Fruit fly (Drosophila melanogaster) whole organism, embryonic: ENCODE results near the gene Cpsf5.
A peak's percentile ranks its signal among the peaks of the same experiment; 100 is the strongest.

ENCODE experiments used
- Bgb ChIP-seq: fragments of 200-800 bp; sonication (Bioruptor generic); IDR thresholded peaks from 2 replicates; pipeline ENCODE4 v1.3.6; 2022; ENCODE audit warnings: missing biosample characterization, missing genetic modification characterization; ENCODE audit not compliant: partially characterized antibody
- CG10321 ChIP-seq: fragments of 200-800 bp; sonication (Bioruptor generic); IDR thresholded peaks from 2 replicates; pipeline ENCODE4 v1.3.6; 2022; ENCODE audit warnings: missing biosample characterization, missing genetic modification characterization
- CG10366 ChIP-seq: fragments of 200-800 bp; sonication (Bioruptor generic); IDR thresholded peaks from 2 replicates; pipeline ENCODE4 v1.3.6; 2022; ENCODE audit warnings: missing biosample characterization, missing genetic modification characterization
- CG10431 ChIP-seq: fragments of 200-800 bp; sonication (Bioruptor generic); optimal IDR thresholded peaks from 3 replicates; lab custom pipeline; 2018; ENCODE audit warnings: missing biosample characterization, mild to moderate bottlenecking, missing genetic modification characterization
- CG10959 ChIP-seq: fragments of 200-800 bp; sonication (Bioruptor generic); IDR thresholded peaks from 2 replicates; pipeline ENCODE4 v1.3.6; 2022; ENCODE audit warnings: missing biosample characterization, missing genetic modification characterization
- CG11247 ChIP-seq: fragments of 200-800 bp; sonication (Bioruptor generic); IDR thresholded peaks from 2 replicates; pipeline ENCODE4 v1.3.6; 2022; ENCODE audit warnings: missing biosample characterization, missing genetic modification characterization
- CG12236 ChIP-seq: fragments of 200-800 bp; sonication (Bioruptor generic); optimal IDR thresholded peaks from 2 replicates; lab custom pipeline; 2016; ENCODE audit warnings: missing biosample characterization, missing genetic modification characterization
- CG12744 ChIP-seq: fragments of 200-800 bp; sonication (Bioruptor generic); optimal IDR thresholded peaks from 2 replicates; lab custom pipeline; 2016; ENCODE audit warnings: missing biosample characterization, missing genetic modification characterization
- CG13287 ChIP-seq: fragments of 200-800 bp; sonication (Bioruptor generic); IDR thresholded peaks from 2 replicates; pipeline ENCODE4 v1.3.6; 2022; ENCODE audit warnings: missing biosample characterization, missing genetic modification characterization; ENCODE audit not compliant: partially characterized antibody
- CG15514 ChIP-seq: fragments of 200-800 bp; sonication (Bioruptor generic); optimal IDR thresholded peaks from 3 replicates; lab custom pipeline; 2017; ENCODE audit warnings: missing biosample characterization, missing genetic modification characterization, mild to moderate bottlenecking, moderate library complexity, missing genetic modification reagents
- CG17328 ChIP-seq: fragments of 200-800 bp; sonication (Bioruptor generic); IDR thresholded peaks from 2 replicates; pipeline ENCODE4 v1.3.6; 2022; ENCODE audit warnings: missing biosample characterization, missing genetic modification characterization
- CG2199 ChIP-seq: fragments of 200-800 bp; sonication (Bioruptor generic); IDR thresholded peaks from 3 replicates; pipeline ENCODE4 v1.3.6; 2022; ENCODE audit warnings: missing biosample characterization, missing genetic modification characterization
- CG2202 ChIP-seq: fragments of 200-800 bp; sonication (Bioruptor generic); optimal IDR thresholded peaks from 2 replicates; lab custom pipeline; 2018; ENCODE audit warnings: missing biosample characterization, mild to moderate bottlenecking, missing genetic modification characterization
- CG32532 ChIP-seq: fragments of 200-800 bp; sonication (Bioruptor generic); IDR thresholded peaks from 2 replicates; pipeline ENCODE4 v1.3.6; 2022; ENCODE audit warnings: missing biosample characterization, missing genetic modification characterization
- CG32767 ChIP-seq: fragments of 200-800 bp; sonication (Bioruptor generic); IDR thresholded peaks from 2 replicates; pipeline ENCODE4 v1.3.6; 2022; ENCODE audit warnings: missing biosample characterization, missing genetic modification characterization
- CG33557 ChIP-seq: fragments of 200-800 bp; sonication (Bioruptor generic); optimal IDR thresholded peaks from 2 replicates; lab custom pipeline; 2019; ENCODE audit warnings: missing biosample characterization, mild to moderate bottlenecking, missing genetic modification characterization, moderate library complexity
- CG3995 ChIP-seq: fragments of 200-800 bp; sonication (Bioruptor generic); optimal IDR thresholded peaks from 3 replicates; lab custom pipeline; 2016; ENCODE audit warnings: missing biosample characterization, missing genetic modification characterization
- CG4707 ChIP-seq: fragments of 200-800 bp; sonication (Bioruptor generic); optimal IDR thresholded peaks from 2 replicates; lab custom pipeline; 2018; ENCODE audit warnings: missing biosample characterization, mild to moderate bottlenecking, missing genetic modification characterization, moderate library complexity
- CG8359 ChIP-seq: fragments of 200-800 bp; sonication (Bioruptor generic); optimal IDR thresholded peaks from 2 replicates; lab custom pipeline; 2017; ENCODE audit warnings: missing biosample characterization, mild to moderate bottlenecking, missing genetic modification characterization, borderline replicate concordance
- CG8765 ChIP-seq: fragments of 200-800 bp; sonication (Bioruptor generic); IDR thresholded peaks from 2 replicates; pipeline ENCODE4 v1.3.6; 2022; ENCODE audit warnings: missing biosample characterization, missing genetic modification characterization
- CTCF ChIP-seq: fragments of 200-800 bp; sonication (Bioruptor generic); optimal IDR thresholded peaks from 2 replicates; lab custom pipeline; 2017; ENCODE audit warnings: missing biosample characterization, mild to moderate bottlenecking, missing genetic modification characterization, moderate library complexity
- Fer1 ChIP-seq: fragments of 200-800 bp; sonication (Bioruptor generic); optimal IDR thresholded peaks from 2 replicates; lab custom pipeline; 2017; ENCODE audit warnings: missing biosample characterization, mild to moderate bottlenecking, missing genetic modification characterization
- Gsc ChIP-seq: fragments of 200-800 bp; sonication (Bioruptor generic); IDR thresholded peaks from 2 replicates; pipeline ENCODE4 v1.3.6; 2022; ENCODE audit warnings: missing biosample characterization, missing genetic modification characterization
- Mrtf ChIP-seq: fragments of 200-800 bp; sonication (Bioruptor generic); IDR thresholded peaks from 3 replicates; pipeline ENCODE4 v1.3.6; 2022; ENCODE audit warnings: missing biosample characterization, missing genetic modification characterization
- NK7.1 ChIP-seq: fragments of 200-800 bp; sonication (Bioruptor generic); optimal IDR thresholded peaks from 3 replicates; lab custom pipeline; 2016; ENCODE audit warnings: missing biosample characterization, missing genetic modification characterization
- Sry-δ ChIP-seq: fragments of 200-800 bp; sonication (Bioruptor generic); optimal IDR thresholded peaks from 2 replicates; lab custom pipeline; 2016; ENCODE audit warnings: missing biosample characterization, missing genetic modification characterization
- Trl ChIP-seq, 3 experiments: fragments of >200 bp in 2 of 3; fragments of 200-800 bp in 1 of 3; sonication (Bioruptor generic) in 1 of 3; optimal IDR thresholded peaks; 2 replicates in 1 of 3; 3 replicates in 2 of 3; lab custom pipeline; 2016 to 2017; ENCODE audit warnings: missing biosample characterization in 1 of 3, missing genetic modification characterization in 1 of 3
- Usf ChIP-seq: fragments of 200-800 bp; sonication (Bioruptor generic); optimal IDR thresholded peaks from 2 replicates; lab custom pipeline; 2017; ENCODE audit warnings: missing genotype, missing biosample characterization, missing genetic modification characterization
- abd-A ChIP-seq: fragments of 200-800 bp; sonication (Bioruptor generic); optimal IDR thresholded peaks from 3 replicates; lab custom pipeline; 2019; ENCODE audit warnings: missing biosample characterization, mild to moderate bottlenecking, missing genetic modification characterization, moderate library complexity
- bab2 ChIP-seq: fragments of 200-800 bp; sonication (Bioruptor generic); optimal IDR thresholded peaks from 2 replicates; lab custom pipeline; 2016; ENCODE audit warnings: missing biosample characterization, missing genetic modification characterization
- bbx ChIP-seq: fragments of 200-800 bp; sonication (Bioruptor generic); IDR thresholded peaks from 2 replicates; pipeline ENCODE4 v1.3.6; 2022; ENCODE audit warnings: missing biosample characterization, missing genetic modification characterization; ENCODE audit not compliant: partially characterized antibody
- br ChIP-seq: fragments of >200 bp; optimal IDR thresholded peaks from 2 replicates; lab custom pipeline; 2017
- bsh ChIP-seq, 2 experiments: fragments of 200-800 bp; sonication (Bioruptor generic); optimal IDR thresholded peaks; 2 replicates each; lab custom pipeline; 2017 to 2018; ENCODE audit warnings: mild to moderate bottlenecking in 2 of 2, missing biosample characterization in 2 of 2, missing genetic modification characterization in 2 of 2, moderate library complexity in 1 of 2
- cad ChIP-seq: fragments of >200 bp; optimal IDR thresholded peaks from 2 replicates; lab custom pipeline; 2017; ENCODE audit warnings: missing biosample characterization, missing genetic modification characterization
- crc ChIP-seq: fragments of 200-800 bp; sonication (Bioruptor generic); optimal IDR thresholded peaks from 2 replicates; lab custom pipeline; 2016; ENCODE audit warnings: missing biosample characterization, missing genetic modification characterization
- crp ChIP-seq, 2 experiments: fragments of 200-800 bp; sonication (Bioruptor generic); optimal IDR thresholded peaks; 2 replicates in 1 of 2; 3 replicates in 1 of 2; lab custom pipeline; 2017; ENCODE audit warnings: missing biosample characterization in 2 of 2, missing genetic modification characterization in 2 of 2, mild to moderate bottlenecking in 1 of 2, moderate library complexity in 1 of 2
- dati ChIP-seq: fragments of 200-800 bp; sonication (Bioruptor generic); IDR thresholded peaks from 2 replicates; pipeline ENCODE4 v1.3.6; 2022; ENCODE audit warnings: missing biosample characterization, missing genetic modification characterization
- dm ChIP-seq: fragments of 200-800 bp; sonication (Bioruptor generic); optimal IDR thresholded peaks from 3 replicates; lab custom pipeline; 2016; ENCODE audit warnings: missing biosample characterization, missing genetic modification characterization
- dmrt99B ChIP-seq: fragments of 200-800 bp; sonication (Bioruptor generic); optimal IDR thresholded peaks from 2 replicates; lab custom pipeline; 2018; ENCODE audit warnings: missing biosample characterization, mild to moderate bottlenecking, missing genetic modification characterization, moderate library complexity
- eve ChIP-seq, 2 experiments: fragments of >200 bp; optimal IDR thresholded peaks; 2 replicates each; lab custom pipeline; 2017; ENCODE audit warnings: missing biosample characterization in 2 of 2, missing genetic modification characterization in 2 of 2
- ftz-f1 ChIP-seq: fragments of 200-800 bp; sonication (Bioruptor generic); optimal IDR thresholded peaks from 2 replicates; lab custom pipeline; 2016; ENCODE audit warnings: missing biosample characterization, missing genetic modification characterization
- gsb-n ChIP-seq: fragments of 200-800 bp; sonication (Bioruptor generic); optimal IDR thresholded peaks from 3 replicates; lab custom pipeline; 2018; ENCODE audit warnings: missing biosample characterization, mild to moderate bottlenecking, missing genetic modification characterization
- hbn ChIP-seq: fragments of 200-800 bp; sonication (Bioruptor generic); IDR thresholded peaks from 2 replicates; pipeline ENCODE4 v1.3.6; 2022; ENCODE audit warnings: missing biosample characterization, missing genetic modification characterization; ENCODE audit not compliant: partially characterized antibody
- hth ChIP-seq: fragments of >200 bp; optimal IDR thresholded peaks from 2 replicates; lab custom pipeline; 2017; ENCODE audit warnings: inconsistent platforms
- lov ChIP-seq, 2 experiments: fragments of 200-800 bp in 1 of 2; fragments of >200 bp in 1 of 2; sonication (Bioruptor generic) in 1 of 2; IDR thresholded peaks in 1 of 2; optimal IDR thresholded peaks in 1 of 2; 2 replicates in 1 of 2; 3 replicates in 1 of 2; pipeline versions ENCODE4 v1.3.6 to Lab custom; 2017 to 2022; ENCODE audit warnings: missing biosample characterization in 1 of 2, missing genetic modification characterization in 1 of 2
- pita ChIP-seq: fragments of 200-800 bp; sonication (Bioruptor generic); optimal IDR thresholded peaks from 2 replicates; lab custom pipeline; 2017; ENCODE audit warnings: missing biosample characterization, mild to moderate bottlenecking, missing genetic modification characterization
- shn ChIP-seq: fragments of 200-800 bp; sonication (Bioruptor generic); optimal IDR thresholded peaks from 3 replicates; lab custom pipeline; 2016; ENCODE audit warnings: missing biosample characterization, missing genetic modification characterization
- sug ChIP-seq: fragments of 200-800 bp; optimal IDR thresholded peaks from 2 replicates; lab custom pipeline; 2019; ENCODE audit warnings: missing biosample characterization, mild to moderate bottlenecking, missing genetic modification characterization, moderate library complexity
- tgo ChIP-seq: fragments of 200-800 bp; sonication (Bioruptor generic); IDR thresholded peaks from 3 replicates; pipeline ENCODE4 v1.3.6; 2022; ENCODE audit warnings: missing biosample characterization, missing genetic modification characterization
- tx ChIP-seq: fragments of 200-800 bp; sonication (Bioruptor generic); optimal IDR thresholded peaks from 2 replicates; lab custom pipeline; 2016; ENCODE audit warnings: missing biosample characterization, missing genetic modification characterization
- unc-4 ChIP-seq: fragments of 200-800 bp; sonication (Bioruptor generic); IDR thresholded peaks from 2 replicates; pipeline ENCODE4 v1.3.6; 2022; ENCODE audit warnings: missing biosample characterization, missing genetic modification characterization; ENCODE audit not compliant: partially characterized antibody
- zfh2 ChIP-seq: fragments of 200-800 bp; sonication (Bioruptor generic); optimal IDR thresholded peaks from 2 replicates; lab custom pipeline; 2016; ENCODE audit warnings: missing biosample characterization, missing genetic modification characterization

The Cpsf5 gene

dm6 chr3L:9424528-9424911 lies 13.7 kb downstream of the Cpsf5 start (continued):
- TF ChIP-seq CG32532 (GFP tag; lab: Robert Waterston, UW) (peak; percentile 66; the same call in 1 of the 2 replicates), CG8359 (GFP tag; lab: Kevin White, UChicago) (no peak), gsb-n (peak; percentile 45), bbx (GFP tag; lab: Robert Waterston, UW) (no peak), Fer1 (GFP tag; lab: Kevin White, UChicago) (peak; percentile 43), Usf (GFP tag; lab: Kevin White, UChicago) (no peak), crp (GFP tag; optimal IDR thresholded peaks at IDR 0.05; lab: Kevin White, UChicago) (peak in 1 of 2 experiments; percentile 8), bab2 (GFP tag; lab: Kevin White, UChicago) (no peak), CG2202 (no peak), CG15514 (GFP tag; lab: Kevin White, UChicago) (peak; percentile 20), pita (no peak), CG13287 (GFP tag; lab: Robert Waterston, UW) (no peak), dati (GFP tag; lab: Robert Waterston, UW) (no peak), crc (GFP tag; lab: Kevin White, UChicago) (no peak), CG4707 (GFP tag; lab: Kevin White, UChicago) (no peak), cad (GFP tag; lab: Kevin White, UChicago) (no peak), CG32767 (GFP tag; lab: Robert Waterston, UW) (no peak), CG12236 (GFP tag; lab: Kevin White, UChicago) (no peak), CG10959 (GFP tag; lab: Robert Waterston, UW) (no peak), eve (GFP tag; optimal IDR thresholded peaks at IDR 0.05; lab: Kevin White, UChicago) (no peak), tgo (GFP tag; lab: Robert Waterston, UW) (no peak; the same call in 2 of the 3 replicates), Bgb (GFP tag; lab: Robert Waterston, UW) (no peak), CG2199 (GFP tag; lab: Robert Waterston, UW) (no peak), hth (lab: Kevin White, UChicago) (no peak), CG10366 (peak; percentile 80), hbn (GFP tag; lab: Robert Waterston, UW) (no peak), lov (optimal IDR thresholded peaks at IDR 0.05; lab: Kevin White, UChicago) (no peak), lov (GFP tag; IDR thresholded peaks at IDR 0.05; lab: Robert Waterston, UW) (no peak), abd-A (tag; lab: Kevin White, UChicago) (no peak), unc-4 (no peak), zfh2 (GFP tag; lab: Kevin White, UChicago) (no peak), Mrtf (GFP tag; lab: Robert Waterston, UW) (no peak), CG11247 (GFP tag; lab: Robert Waterston, UW) (no peak), dmrt99B (peak; percentile 23), sug (no peak), Trl (optimal IDR thresholded peaks at IDR 0.05; lab: Kevin White, UChicago) (no peak), Trl (GFP tag; optimal IDR thresholded peaks at IDR 0.05; lab: Kevin White, UChicago) (no peak), CG10321 (GFP tag; lab: Robert Waterston, UW) (no peak), CG8765 (no peak), CG3995 (peak; percentile 27), tx (GFP tag; lab: Kevin White, UChicago) (no peak), CTCF (GFP tag; lab: Kevin White, UChicago) (no peak), bsh (GFP tag; optimal IDR thresholded peaks at IDR 0.05; lab: Kevin White, UChicago) (peak in 1 of 2 experiments; percentile 61), ftz-f1 (GFP tag; lab: Kevin White, UChicago) (no peak), CG12744 (GFP tag; lab: Kevin White, UChicago) (no peak), dm (GFP tag; lab: Kevin White, UChicago) (no peak), CG33557 (GFP tag; lab: Kevin White, UChicago) (no peak), NK7.1 (GFP tag; lab: Kevin White, UChicago) (no peak), br (no peak), shn (GFP tag; lab: Kevin White, UChicago) (no peak), CG10431 (no peak), Sry-δ (GFP tag; lab: Kevin White, UChicago) (no peak), CG17328 (GFP tag; lab: Robert Waterston, UW) (no peak), Gsc (GFP tag; lab: Robert Waterston, UW) (no peak)
